Worm (Caenorhabditis elegans) whole organism, late embryonic: ENCODE data around the gene T04A8.7.

Experiments
- K02D7.2 ChIP-seq: sonication (generic microtip); optimal IDR thresholded peaks from 2 replicates; lab custom pipeline; 2017; ENCODE audit warnings: mild to moderate bottlenecking, missing genetic modification characterization, missing compliant biosample characterization
- K09A11.1 ChIP-seq: sonication (generic microtip); optimal IDR thresholded peaks from 2 replicates; lab custom pipeline; 2017; ENCODE audit warnings: antibody characterized with exemption, mild to moderate bottlenecking, missing genetic modification characterization, missing compliant biosample characterization; ENCODE audit not compliant: insufficient read depth
- Y22D7AL.16 ChIP-seq: sonication (generic microtip); optimal IDR thresholded peaks from 2 replicates; lab custom pipeline; 2016; ENCODE audit warnings: missing genetic modification characterization, missing compliant biosample characterization
- ama-1 ChIP-seq: fragments of 150-350 bp; optimal IDR thresholded peaks from 2 replicates; lab custom pipeline; 2014
- ceh-14 ChIP-seq: sonication (generic microtip); optimal IDR thresholded peaks from 2 replicates; lab custom pipeline; 2016; ENCODE audit warnings: missing genotype, missing genetic modification characterization, missing compliant biosample characterization
- ceh-18 ChIP-seq: sonication (generic microtip); optimal IDR thresholded peaks from 2 replicates; lab custom pipeline; 2016; ENCODE audit warnings: missing genetic modification characterization, missing compliant biosample characterization
- ceh-19 ChIP-seq: fragments of 200-800 bp; sonication (Bioruptor generic); optimal IDR thresholded peaks from 2 replicates; lab custom pipeline; 2018; ENCODE audit warnings: mild to moderate bottlenecking, missing genetic modification characterization, missing compliant biosample characterization
- ceh-2 ChIP-seq: sonication (generic microtip); optimal IDR thresholded peaks from 2 replicates; lab custom pipeline; 2016; ENCODE audit warnings: missing genotype, missing genetic modification characterization, missing compliant biosample characterization
- ceh-24 ChIP-seq: sonication (generic microtip); optimal IDR thresholded peaks from 2 replicates; lab custom pipeline; 2016; ENCODE audit warnings: mild to moderate bottlenecking, missing genetic modification characterization, missing compliant biosample characterization
- ceh-30 ChIP-seq: fragments of 150-350 bp; optimal IDR thresholded peaks from 2 replicates; lab custom pipeline; 2014; ENCODE audit warnings: missing biosample characterization, missing genetic modification characterization
- ceh-31 ChIP-seq: sonication (generic microtip); optimal IDR thresholded peaks from 2 replicates; lab custom pipeline; 2016; ENCODE audit warnings: missing genetic modification characterization, missing compliant biosample characterization
- ceh-34 ChIP-seq: sonication (generic microtip); optimal IDR thresholded peaks from 2 replicates; lab custom pipeline; 2016; ENCODE audit warnings: mild to moderate bottlenecking, missing genetic modification characterization, missing compliant biosample characterization
- ceh-6 ChIP-seq: fragments of 200-800 bp; sonication (Bioruptor generic); optimal IDR thresholded peaks from 2 replicates; lab custom pipeline; 2018; ENCODE audit warnings: mild to moderate bottlenecking, missing genetic modification characterization, missing compliant biosample characterization
- dve-1 ChIP-seq: sonication (generic microtip); optimal IDR thresholded peaks from 2 replicates; lab custom pipeline; 2017; ENCODE audit warnings: antibody characterized with exemption, mild to moderate bottlenecking, missing genetic modification characterization, missing compliant biosample characterization
- elt-2 ChIP-seq: sonication (generic microtip); optimal IDR thresholded peaks from 2 replicates; lab custom pipeline; 2016; ENCODE audit warnings: missing genetic modification reagents, missing genetic modification characterization, missing compliant biosample characterization
- ets-4 ChIP-seq: sonication (generic microtip); optimal IDR thresholded peaks from 2 replicates; lab custom pipeline; 2016; ENCODE audit warnings: missing genetic modification characterization, missing compliant biosample characterization
- eyg-1 ChIP-seq: sonication (generic microtip); optimal IDR thresholded peaks from 2 replicates; lab custom pipeline; 2016; ENCODE audit warnings: missing genotype, missing genetic modification characterization, missing compliant biosample characterization
- fax-1 ChIP-seq: sonication (generic microtip); optimal IDR thresholded peaks from 2 replicates; lab custom pipeline; 2016; ENCODE audit warnings: missing genotype, missing genetic modification characterization, missing compliant biosample characterization
- fkh-6 ChIP-seq: sonication (generic microtip); optimal IDR thresholded peaks from 2 replicates; lab custom pipeline; 2016; ENCODE audit warnings: missing genetic modification characterization, missing compliant biosample characterization
- gmeb-2 ChIP-seq: sonication (generic microtip); optimal IDR thresholded peaks from 2 replicates; lab custom pipeline; 2016; ENCODE audit warnings: missing genetic modification characterization, inconsistent platforms, missing compliant biosample characterization
- hlh-13 ChIP-seq: fragments of 200-800 bp; sonication (Bioruptor generic); optimal IDR thresholded peaks from 2 replicates; lab custom pipeline; 2018; ENCODE audit warnings: mild to moderate bottlenecking, missing genetic modification characterization, missing compliant biosample characterization
- hlh-8 ChIP-seq: sonication (generic microtip); optimal IDR thresholded peaks from 2 replicates; lab custom pipeline; 2016; ENCODE audit warnings: missing genotype, missing genetic modification characterization, missing compliant biosample characterization
- lim-6 ChIP-seq: sonication (generic microtip); optimal IDR thresholded peaks from 2 replicates; lab custom pipeline; 2016; ENCODE audit warnings: missing genetic modification characterization, missing compliant biosample characterization
- madf-2 ChIP-seq: sonication (generic microtip); optimal IDR thresholded peaks from 2 replicates; lab custom pipeline; 2017; ENCODE audit warnings: missing genetic modification characterization, missing compliant biosample characterization
- mec-3 ChIP-seq: sonication (generic microtip); optimal IDR thresholded peaks from 2 replicates; lab custom pipeline; 2016; ENCODE audit warnings: borderline replicate concordance, missing genetic modification characterization, missing compliant biosample characterization
- nfya-1 ChIP-seq: sonication (generic microtip); optimal IDR thresholded peaks from 2 replicates; lab custom pipeline; 2017; ENCODE audit warnings: missing genetic modification characterization, mild to moderate bottlenecking, missing compliant biosample characterization, antibody characterized with exemption, moderate library complexity
- nhr-11 ChIP-seq: fragments of 150-350 bp; optimal IDR thresholded peaks from 2 replicates; lab custom pipeline; 2014; ENCODE audit warnings: missing biosample characterization, missing genetic modification characterization
- nhr-232 ChIP-seq: sonication (generic microtip); optimal IDR thresholded peaks from 2 replicates; lab custom pipeline; 2016; ENCODE audit warnings: missing genetic modification characterization, missing compliant biosample characterization
- odd-2 ChIP-seq: sonication (generic microtip); optimal IDR thresholded peaks from 2 replicates; lab custom pipeline; 2017; ENCODE audit warnings: antibody characterized with exemption, mild to moderate bottlenecking, missing genetic modification characterization, missing compliant biosample characterization
- pat-9 ChIP-seq: fragments of 200-800 bp; sonication (Bioruptor generic); optimal IDR thresholded peaks from 2 replicates; lab custom pipeline; 2018; ENCODE audit warnings: mild to moderate bottlenecking, missing genetic modification characterization, moderate library complexity, missing compliant biosample characterization
- pax-1 ChIP-seq: fragments of 150-350 bp; optimal IDR thresholded peaks from 2 replicates; lab custom pipeline; 2014; ENCODE audit warnings: missing biosample characterization, missing genetic modification characterization
- pha-2 ChIP-seq: sonication (generic microtip); optimal IDR thresholded peaks from 2 replicates; lab custom pipeline; 2017; ENCODE audit warnings: mild to moderate bottlenecking, missing genetic modification characterization, missing compliant biosample characterization
- pros-1 ChIP-seq: fragments of 150-350 bp; optimal IDR thresholded peaks from 2 replicates; lab custom pipeline; 2014; ENCODE audit warnings: missing biosample characterization, missing genetic modification reagents, missing genetic modification characterization
- ref-2 ChIP-seq: sonication (generic microtip); optimal IDR thresholded peaks from 2 replicates; lab custom pipeline; 2016; ENCODE audit warnings: missing genetic modification characterization, missing compliant biosample characterization
- rnt-1 ChIP-seq: sonication (generic microtip); optimal IDR thresholded peaks from 2 replicates; lab custom pipeline; 2016; ENCODE audit warnings: missing genetic modification characterization, missing compliant biosample characterization
- sox-2 ChIP-seq: fragments of 200-800 bp; sonication (Bioruptor generic); IDR thresholded peaks from 2 replicates; pipeline ENCODE4 v1.3.6; 2022; ENCODE audit warnings: missing genetic modification reagents, missing genetic modification characterization, missing compliant biosample characterization
- sox-4 ChIP-seq: sonication (generic microtip); optimal IDR thresholded peaks from 2 replicates; lab custom pipeline; 2017; ENCODE audit warnings: mild to moderate bottlenecking, missing genetic modification characterization, inconsistent platforms, missing compliant biosample characterization
- syd-9 ChIP-seq: sonication (generic microtip); optimal IDR thresholded peaks from 2 replicates; lab custom pipeline; 2016; ENCODE audit warnings: mild to moderate bottlenecking, missing genetic modification characterization, moderate library complexity, missing compliant biosample characterization
- tbx-7 ChIP-seq: sonication (generic microtip); optimal IDR thresholded peaks from 2 replicates; lab custom pipeline; 2016; ENCODE audit warnings: missing genotype, missing genetic modification characterization, missing compliant biosample characterization
- ttx-3 ChIP-seq: sonication (generic microtip); optimal IDR thresholded peaks from 2 replicates; lab custom pipeline; 2016; ENCODE audit warnings: missing genetic modification reagents, missing genetic modification characterization, missing compliant biosample characterization
- unc-3 ChIP-seq, 2 experiments: fragments of 200-800 bp in 1 of 2; sonication (Bioruptor generic) in 1 of 2; sonication (generic microtip) in 1 of 2; conservative IDR thresholded peaks in 1 of 2; optimal IDR thresholded peaks in 1 of 2; 2 replicates each; pipeline versions ENCODE4 v1.3.6 to Lab custom; 2016 to 2022; ENCODE audit warnings: missing compliant biosample characterization in 2 of 2, missing genetic modification characterization in 2 of 2, missing genetic modification reagents in 1 of 2
- unc-42 ChIP-seq: sonication (generic microtip); optimal IDR thresholded peaks from 2 replicates; lab custom pipeline; 2016; ENCODE audit warnings: missing genotype, missing genetic modification characterization, missing compliant biosample characterization
- unc-86 ChIP-seq: sonication (generic microtip); optimal IDR thresholded peaks from 2 replicates; lab custom pipeline; 2016; ENCODE audit warnings: missing genetic modification characterization, missing compliant biosample characterization
- zip-5 ChIP-seq: sonication (generic microtip); optimal IDR thresholded peaks from 2 replicates; lab custom pipeline; 2016; ENCODE audit warnings: missing genetic modification characterization, missing compliant biosample characterization
- ztf-16 ChIP-seq: sonication (generic microtip); optimal IDR thresholded peaks from 2 replicates; lab custom pipeline; 2017; ENCODE audit warnings: missing genetic modification characterization, missing compliant biosample characterization

The T04A8.7 gene

ce11 chrIII:4695057-4695456, at the start of gene T04A8.7:
Gene T04A8.7 (plus strand): TSS chrIII:4695357.
- TF ChIP-seq ama-1 (lab: Kevin White, UChicago) = no peak
- no peak for TF ChIP-seq nhr-11 (tag; lab: Kevin White, UChicago)
- no peak for TF ChIP-seq rnt-1
- TF ChIP-seq lim-6 (tag; lab: Kevin White, UChicago) = no peak
- no peak for TF ChIP-seq pros-1 (tag; lab: Kevin White, UChicago)
- TF ChIP-seq ceh-30 (tag; lab: Kevin White, UChicago) = no peak
- TF ChIP-seq ttx-3 (tag; lab: Kevin White, UChicago) = no peak
- no peak for TF ChIP-seq sox-4 (tag; lab: Kevin White, UChicago)
- TF ChIP-seq fax-1 = no peak
- TF ChIP-seq, all 69 proteins: peak for 0

ce11 chrIII:4646246-4646645, 48.9 kb upstream of the T04A8.7 start, which contains the start of gene pqn-29:
Gene pqn-29 (minus strand): TSS chrIII:4646346.
- no peak for TF ChIP-seq nhr-232 (tag; lab: Kevin White, UChicago)
- TF ChIP-seq ceh-31 = no peak
- TF ChIP-seq ceh-34 (tag; lab: Kevin White, UChicago) = no peak
- TF ChIP-seq ceh-6 = no peak
- no peak for TF ChIP-seq syd-9
- TF ChIP-seq ceh-18 (tag; lab: Kevin White, UChicago) = no peak
- no peak for TF ChIP-seq odd-2 (tag; lab: Kevin White, UChicago)
- no peak for TF ChIP-seq zip-5
- TF ChIP-seq ets-4 (tag; lab: Kevin White, UChicago) = no peak
- TF ChIP-seq hlh-8 (tag; lab: Kevin White, UChicago) = no peak
- no peak for TF ChIP-seq lim-6 (tag; lab: Kevin White, UChicago)
- TF ChIP-seq fax-1 = no peak
- TF ChIP-seq tbx-7 = no peak
- TF ChIP-seq madf-2 (tag; lab: Kevin White, UChicago) = no peak

ce11 chrIII:4647341-4647740, 47.8 kb upstream of the T04A8.7 start:
- TF ChIP-seq elt-2 (tag; lab: Kevin White, UChicago) (no peak), pax-1 (tag; lab: Kevin White, UChicago) (no peak), ceh-24 (no peak), Y22D7AL.16 (tag; lab: Kevin White, UChicago) (no peak), pha-2 (tag; lab: Kevin White, UChicago) (no peak), nhr-11 (tag; lab: Kevin White, UChicago) (no peak), madf-2 (tag; lab: Kevin White, UChicago) (no peak), ttx-3 (tag; lab: Kevin White, UChicago) (no peak)
- TF ChIP-seq, all 69 proteins: peak for 0

- TF ChIP-seq ceh-19 = no peak
- TF ChIP-seq K02D7.2 (tag; lab: Kevin White, UChicago) = no peak
- no peak for TF ChIP-seq zip-5
- TF ChIP-seq, all 69 proteins: peak for 0
These were observed 47.3 kb upstream of the T04A8.7 start, which contains the start of gene T23F11.6 for ce11 chrIII:4647878-4648277. Gene T23F11.6 (minus strand): TSS chrIII:4647922.

- TF ChIP-seq unc-86 (tag; lab: Kevin White, UChicago) (peak; percentile 2), unc-3 (GFP tag; conservative IDR thresholded peaks at IDR 0.05; lab: Robert Waterston, UW) (no peak), unc-3 (tag; optimal IDR thresholded peaks at IDR 0.05; lab: Kevin White, UChicago) (no peak), mec-3 (tag; lab: Kevin White, UChicago) (no peak), elt-2 (tag; lab: Kevin White, UChicago) (peak; percentile 76), hlh-13 (GFP tag; lab: Kevin White, UChicago) (no peak), ceh-14 (tag; lab: Kevin White, UChicago) (peak; percentile 32), madf-2 (tag; lab: Kevin White, UChicago) (peak; percentile 37), tbx-7 (no peak), ceh-31 (peak; percentile 83), sox-2 (no peak), ceh-34 (tag; lab: Kevin White, UChicago) (peak; percentile 83), gmeb-2 (tag; lab: Kevin White, UChicago) (no peak), pat-9 (tag; lab: Kevin White, UChicago) (peak; percentile 24), ref-2 (tag; lab: Kevin White, UChicago) (peak; percentile 86), unc-42 (peak; percentile 65), nfya-1 (peak; percentile 79), ztf-16 (tag; lab: Kevin White, UChicago) (no peak), eyg-1 (tag; lab: Kevin White, UChicago) (no peak), K09A11.1 (tag; lab: Kevin White, UChicago) (peak; percentile 43), fkh-6 (no peak), ceh-24 (no peak), ceh-2 (tag; lab: Kevin White, UChicago) (peak; percentile 63), dve-1 (tag; lab: Kevin White, UChicago) (peak; percentile 80)
These were observed 45.8 kb upstream of the T04A8.7 start for ce11 chrIII:4649363-4649768.
